Worm (Caenorhabditis elegans): ENCODE data around the gene col-101.

DNA sequence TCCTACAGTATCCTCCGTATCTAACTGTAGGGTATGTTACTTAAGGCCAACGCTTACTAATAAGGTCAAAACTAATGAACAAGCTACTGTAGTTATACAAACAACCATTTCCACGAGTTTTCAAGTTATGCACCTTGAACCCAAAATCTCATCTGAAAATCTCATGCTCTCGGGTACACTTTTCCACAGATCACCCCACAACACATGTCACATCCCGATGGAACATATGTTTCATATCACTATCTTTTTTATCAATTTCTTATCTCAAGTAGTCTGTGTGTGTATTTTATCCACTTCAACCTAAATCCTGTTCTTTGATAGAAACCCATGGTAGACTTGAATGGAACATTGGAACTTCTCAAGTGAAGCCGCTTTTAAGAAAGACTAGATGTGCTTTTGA lies 26.5 kb downstream of the col-101 start:
- TF ChIP-seq him-1 (tag; optimal IDR thresholded peaks at IDR 0.05) (no peak), dao-5 (tag; optimal IDR thresholded peaks at IDR 0.05) (no peak), W03F9.2 (tag; optimal IDR thresholded peaks at IDR 0.05) (no peak)

All from whole organism, L4/young adult.